Fruit fly (Drosophila melanogaster) whole organism, embryonic: ENCODE measurements around the gene CG11600.

ENCODE experiments used
- CG4404 ChIP-seq: fragments of 200-800 bp; sonication (Bioruptor generic); IDR thresholded peaks from 2 replicates; pipeline ENCODE4 v1.3.6; 2022; ENCODE audit warnings: missing biosample characterization, missing genetic modification characterization
- CG8290 ChIP-seq, 3 experiments: fragments of 200-800 bp; sonication (Bioruptor generic); optimal IDR thresholded peaks; 2 replicates each; lab custom pipeline; 2016 to 2019; ENCODE audit warnings: missing biosample characterization in 3 of 3, missing genetic modification characterization in 3 of 3, mild to moderate bottlenecking in 2 of 3, moderate library complexity in 1 of 3
- Hmx ChIP-seq: fragments of 200-800 bp; sonication (Bioruptor generic); optimal IDR thresholded peaks from 2 replicates; lab custom pipeline; 2016; ENCODE audit warnings: missing biosample characterization, missing genetic modification characterization
- Max ChIP-seq: fragments of 200-800 bp; sonication (Bioruptor generic); optimal IDR thresholded peaks from 2 replicates; lab custom pipeline; 2016; ENCODE audit warnings: missing biosample characterization, mild to moderate bottlenecking, missing genetic modification characterization
- eve ChIP-seq, 2 experiments: fragments of >200 bp; optimal IDR thresholded peaks; 2 replicates each; lab custom pipeline; 2017; ENCODE audit warnings: missing biosample characterization in 2 of 2, missing genetic modification characterization in 2 of 2
- gsb-n ChIP-seq: fragments of 200-800 bp; sonication (Bioruptor generic); optimal IDR thresholded peaks from 3 replicates; lab custom pipeline; 2018; ENCODE audit warnings: missing biosample characterization, mild to moderate bottlenecking, missing genetic modification characterization
- nmo ChIP-seq: fragments of 200-800 bp; sonication (Bioruptor generic); optimal IDR thresholded peaks from 2 replicates; lab custom pipeline; 2018; ENCODE audit warnings: missing biosample characterization, mild to moderate bottlenecking, missing genetic modification characterization, moderate library complexity

dm6 chr3R:12654253-12654623 is 17.9 kb downstream of the CG11600 start, which contains the start of gene CG6225:
- TF ChIP-seq eve (GFP tag; optimal IDR thresholded peaks at IDR 0.05; lab: Kevin White, UChicago) (no peak), gsb-n (tag; lab: Kevin White, UChicago) (no peak), Hmx (no peak), CG4404 (GFP tag; lab: Robert Waterston, UW) (no peak), nmo (GFP tag; lab: Kevin White, UChicago) (no peak), Max (GFP tag; lab: Kevin White, UChicago) (no peak), CG8290 (GFP tag; optimal IDR thresholded peaks at IDR 0.05; lab: Kevin White, UChicago) (no peak), CG8290 (tag; optimal IDR thresholded peaks at IDR 0.05; lab: Kevin White, UChicago) (no peak)
